Worm (Caenorhabditis elegans) whole organism, mixed stage, embryonic: ENCODE measurements around the gene clik-1.

Source experiments
- bed-3 ChIP-seq: fragments of 200-800 bp; sonication (Bioruptor generic); optimal IDR thresholded peaks from 3 replicates; lab custom pipeline; 2018; ENCODE audit warnings: mild to moderate bottlenecking, missing genetic modification characterization, moderate library complexity, missing compliant biosample characterization
- ces-1 ChIP-seq: fragments of 150-350 bp; optimal IDR thresholded peaks from 2 replicates; lab custom pipeline; 2014; ENCODE audit warnings: missing biosample characterization, missing genetic modification reagents, missing genetic modification characterization
- drap-1 ChIP-seq: fragments of 200-800 bp; sonication (Bioruptor generic); optimal IDR thresholded peaks from 3 replicates; lab custom pipeline; 2018; ENCODE audit warnings: mild to moderate bottlenecking, missing genetic modification characterization, missing compliant biosample characterization
- elt-1 ChIP-seq: sonication (generic microtip); optimal IDR thresholded peaks from 2 replicates; lab custom pipeline; 2017; ENCODE audit warnings: missing genetic modification characterization, mild to moderate bottlenecking, missing compliant biosample characterization, antibody characterized with exemption, moderate library complexity, borderline replicate concordance; ENCODE audit not compliant: insufficient read depth
- mep-1 ChIP-seq: fragments of 150-350 bp; optimal IDR thresholded peaks from 2 replicates; lab custom pipeline; 2017; ENCODE audit warnings: missing biosample characterization, missing genetic modification reagents, missing genetic modification characterization, inconsistent platforms
- nhr-12 ChIP-seq: fragments of 150-350 bp; optimal IDR thresholded peaks from 2 replicates; lab custom pipeline; 2014; ENCODE audit warnings: missing biosample characterization, missing genetic modification characterization
- nhr-2 ChIP-seq: fragments of 150-350 bp; optimal IDR thresholded peaks from 2 replicates; lab custom pipeline; 2014; ENCODE audit warnings: missing biosample characterization, missing genetic modification characterization
- pha-4 ChIP-seq: fragments of 150-350 bp; optimal IDR thresholded peaks from 2 replicates; lab custom pipeline; 2018; ENCODE audit warnings: missing biosample characterization, missing genetic modification reagents, missing genetic modification characterization
- snpc-4 ChIP-seq: fragments of 150-350 bp; optimal IDR thresholded peaks from 2 replicates; lab custom pipeline; 2014; ENCODE audit warnings: missing biosample characterization, missing genetic modification characterization
- unc-39 ChIP-seq: fragments of 150-350 bp; optimal IDR thresholded peaks from 2 replicates; lab custom pipeline; 2014; ENCODE audit warnings: missing biosample characterization, missing genetic modification characterization
- unc-62 ChIP-seq: fragments of 150-350 bp; optimal IDR thresholded peaks from 2 replicates; lab custom pipeline; 2014; ENCODE audit warnings: missing biosample characterization, missing genetic modification reagents, missing genetic modification characterization
- ztf-11 ChIP-seq: fragments of 150-350 bp; optimal IDR thresholded peaks from 2 replicates; lab custom pipeline; 2014; ENCODE audit warnings: missing biosample characterization, missing genetic modification characterization

DNA sequence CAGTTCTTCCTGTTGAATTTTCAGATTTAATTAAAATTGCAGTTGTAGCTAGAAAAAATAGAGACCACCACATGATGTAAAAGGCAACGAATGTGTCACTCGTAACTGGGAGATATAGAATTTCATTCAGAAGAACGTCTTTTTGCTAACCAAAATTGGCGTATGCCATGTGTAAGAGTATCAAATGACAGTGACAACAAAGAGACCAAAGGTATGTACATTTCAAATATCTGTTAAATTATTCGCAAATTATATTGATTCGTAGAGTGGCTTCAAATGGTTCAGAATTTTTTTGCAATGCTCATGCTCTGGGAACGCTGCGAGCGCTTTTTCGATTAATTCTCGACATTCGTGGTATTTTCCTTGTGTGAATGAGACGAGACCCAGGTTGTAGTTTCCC, 6.2 kb downstream of the clik-1 start, which contains the start of gene T25F10.4:
- no peak for TF ChIP-seq bed-3 (GFP tag; lab: Kevin White, UChicago)
- TF ChIP-seq nhr-2, result no peak
- no peak for TF ChIP-seq mep-1 (tag; lab: Kevin White, UChicago)
- no peak for TF ChIP-seq pha-4 (tag; lab: Kevin White, UChicago)
- no peak for TF ChIP-seq ztf-11 (tag; lab: Kevin White, UChicago)
- TF ChIP-seq drap-1, result no peak
- TF ChIP-seq unc-39 (tag; lab: Kevin White, UChicago), result no peak
- no peak for TF ChIP-seq unc-62 (GFP tag; lab: Kevin White, UChicago)
- no peak for TF ChIP-seq elt-1
- no peak for TF ChIP-seq ces-1 (GFP tag; lab: Kevin White, UChicago)
- no peak for TF ChIP-seq nhr-12 (tag; lab: Kevin White, UChicago)
- TF ChIP-seq snpc-4 (tag; lab: Kevin White, UChicago), result no peak
